Worm (Caenorhabditis elegans): ENCODE data around the gene cin-4.

DNA sequence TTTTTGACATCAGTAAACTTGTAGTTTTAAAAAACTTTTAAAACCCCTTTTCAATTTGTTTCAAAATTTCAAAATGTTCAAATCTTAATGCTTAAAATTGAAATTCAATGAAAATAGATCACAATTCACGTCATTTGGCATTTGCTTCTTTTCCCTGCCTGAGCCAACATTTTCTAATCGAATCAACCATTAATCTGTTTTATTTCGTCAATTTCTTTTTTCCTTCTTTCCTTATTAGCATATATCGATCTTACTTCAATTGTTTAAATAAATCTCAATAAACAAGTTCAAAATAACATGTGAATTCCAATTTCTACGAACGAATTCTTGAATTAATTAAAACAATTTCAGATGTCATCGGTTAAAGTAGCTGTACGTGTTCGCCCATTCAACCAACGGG, 42.5 kb upstream of the cin-4 start:
- TF ChIP-seq ceh-44 (GFP tag; IDR thresholded peaks at IDR 0.05) = no peak
- no peak for TF ChIP-seq nhr-11 (tag; optimal IDR thresholded peaks at IDR 0.05)
- no peak for TF ChIP-seq dpl-1 (GFP tag; optimal IDR thresholded peaks at IDR 0.05)

All from whole organism, L4 larva.